Fruit fly (Drosophila melanogaster): ENCODE data around the gene CG2975.

The CG2975 gene

DNA sequence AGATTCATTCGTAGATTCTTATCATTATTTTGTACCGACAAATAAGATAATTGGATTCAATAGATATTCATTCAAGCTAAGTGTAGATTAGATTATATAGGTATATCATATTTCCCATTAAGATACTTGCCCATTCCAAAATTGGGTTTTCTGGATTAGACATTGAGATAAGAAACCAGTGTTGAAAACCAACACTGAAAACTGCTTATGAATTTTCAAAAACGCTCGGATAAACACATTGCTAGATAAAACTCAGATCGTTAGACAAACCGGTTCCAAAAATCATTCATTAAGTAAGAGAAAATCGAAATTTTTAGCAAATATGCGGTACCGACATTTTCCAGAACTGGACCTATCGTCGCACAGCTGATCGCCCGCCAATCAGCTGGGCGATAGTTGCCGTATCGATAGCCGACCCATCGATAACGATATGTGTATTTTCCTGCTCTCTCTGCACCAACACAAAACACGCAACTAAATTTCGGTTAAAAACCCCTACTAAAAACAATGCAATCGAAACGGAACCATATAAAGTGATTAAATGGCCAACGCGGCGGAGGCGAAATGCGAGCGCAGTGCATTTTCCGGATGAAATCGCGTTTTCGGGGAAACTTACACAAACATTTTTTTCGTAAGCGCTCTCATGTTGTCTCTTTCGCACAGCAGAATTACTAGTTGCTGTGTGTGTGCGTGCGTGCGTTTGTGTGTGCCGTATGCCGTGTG is 45.7 kb downstream of the CG2975 start, which contains the start of the genes NTPase and lilli (continued):
- peak; percentile 81 for TF ChIP-seq pzg (GFP tag; optimal IDR thresholded peaks at IDR 0.05)
- peak; percentile 33 for TF ChIP-seq nmo (GFP tag; optimal IDR thresholded peaks at IDR 0.05)
- TF ChIP-seq Bteb2 (GFP tag; optimal IDR thresholded peaks at IDR 0.05) = peak; percentile 57
- TF ChIP-seq CG2202 (tag; optimal IDR thresholded peaks at IDR 0.05) = no peak
- TF ChIP-seq sens-2 (GFP tag; IDR thresholded peaks at IDR 0.05) = no peak
- no peak for TF ChIP-seq gcm (GFP tag; optimal IDR thresholded peaks at IDR 0.05)
- TF ChIP-seq CG18011 (GFP tag; optimal IDR thresholded peaks at IDR 0.05) = peak; percentile 33
- no peak for TF ChIP-seq CG4360 (GFP tag; IDR thresholded peaks at IDR 0.05)
- TF ChIP-seq CG32772 (GFP tag; IDR thresholded peaks at IDR 0.05) = no peak; the same call in none of the 2 replicates
- TF ChIP-seq abd-A (tag; optimal IDR thresholded peaks at IDR 0.05) = peak; percentile 47
- TF ChIP-seq CG17612 (GFP tag; IDR thresholded peaks at IDR 0.05) = no peak
- 0 out of 2 replicates have a peak, but pooled peaks have one; percentile 7 for TF ChIP-seq klu (GFP tag; IDR thresholded peaks at IDR 0.05)
- no peak for TF ChIP-seq en (GFP tag; optimal IDR thresholded peaks at IDR 0.05)
- TF ChIP-seq CG13624 (GFP tag; optimal IDR thresholded peaks at IDR 0.05) = peak; percentile 75
- peak; percentile 85 for TF ChIP-seq Antp (GFP tag; optimal IDR thresholded peaks at IDR 0.05)
- peak; percentile 84 for TF ChIP-seq Sry-δ (GFP tag; optimal IDR thresholded peaks at IDR 0.05)
- no peak for TF ChIP-seq B-H2 (GFP tag; optimal IDR thresholded peaks at IDR 0.05)
- TF ChIP-seq Lpt (GFP tag; optimal IDR thresholded peaks at IDR 0.05) = no peak
- no peak for TF ChIP-seq ro (GFP tag; IDR thresholded peaks at IDR 0.05)
- TF ChIP-seq Deaf1 (tag; optimal IDR thresholded peaks at IDR 0.05) = no peak
- peak; percentile 92 for TF ChIP-seq CG4617 (GFP tag; optimal IDR thresholded peaks at IDR 0.05; ENCODE audit: borderline replicate concordance)
- TF ChIP-seq Doc2 (GFP tag; IDR thresholded peaks at IDR 0.05) = no peak
- no peak for TF ChIP-seq CG6765 (GFP tag; optimal IDR thresholded peaks at IDR 0.05)
- peak; percentile 11 for TF ChIP-seq Dp (GFP tag; optimal IDR thresholded peaks at IDR 0.05)
- TF ChIP-seq Hr78 (GFP tag; optimal IDR thresholded peaks at IDR 0.05) = no peak
- peak; percentile 42; the same call in 1 of the 2 replicates for TF ChIP-seq CG3847 (GFP tag; IDR thresholded peaks at IDR 0.05)
- peak; percentile 74 for TF ChIP-seq chn (GFP tag; optimal IDR thresholded peaks at IDR 0.05)
- no peak; the same call in none of the 2 replicates for TF ChIP-seq E2f2 (GFP tag; IDR thresholded peaks at IDR 0.05)
- TF ChIP-seq disco-r (GFP tag; optimal IDR thresholded peaks at IDR 0.05) = peak; percentile 41
- TF ChIP-seq CG2199 (GFP tag; IDR thresholded peaks at IDR 0.05) = peak; percentile 20; the same call in 1 of the 3 replicates
- no peak for TF ChIP-seq eyg (GFP tag; optimal IDR thresholded peaks at IDR 0.05)
- TF ChIP-seq Camta (GFP tag; optimal IDR thresholded peaks at IDR 0.05) = peak; percentile 70
- TF ChIP-seq CG9797 (GFP tag; optimal IDR thresholded peaks at IDR 0.05) = no peak
- TF ChIP-seq btn (GFP tag; optimal IDR thresholded peaks at IDR 0.05) = peak; percentile 49
- TF ChIP-seq gce (GFP tag; IDR thresholded peaks at IDR 0.05) = 0 out of 3 replicates have a peak, but pooled peaks have one; percentile 36
- TF ChIP-seq Dll (GFP tag; IDR thresholded peaks at IDR 0.05; ENCODE audit: partially characterized antibody) = peak; percentile 94
- TF ChIP-seq CG1024 (GFP tag; IDR thresholded peaks at IDR 0.05) = no peak
- TF ChIP-seq CG13424 (tag; optimal IDR thresholded peaks at IDR 0.05) = no peak
- TF ChIP-seq Hand (GFP tag; optimal IDR thresholded peaks at IDR 0.05) = no peak
- TF ChIP-seq fd3F (GFP tag; optimal IDR thresholded peaks at IDR 0.05) = no peak
- TF ChIP-seq CG5953 (GFP tag; IDR thresholded peaks at IDR 0.05) = no peak
- no peak for TF ChIP-seq CG8765 (GFP tag; IDR thresholded peaks at IDR 0.05)
- peak; percentile 60 for TF ChIP-seq CG2120 (GFP tag; optimal IDR thresholded peaks at IDR 0.05)
- TF ChIP-seq Blimp-1 (GFP tag; optimal IDR thresholded peaks at IDR 0.05) = peak; percentile 7
- TF ChIP-seq corto (GFP tag; optimal IDR thresholded peaks at IDR 0.05) = peak; percentile 73
- TF ChIP-seq Bdp1 (GFP tag; optimal IDR thresholded peaks at IDR 0.05) = peak; percentile 48
- TF ChIP-seq MBD-R2 (GFP tag; IDR thresholded peaks at IDR 0.05) = peak; percentile 34; the same call in 1 of the 2 replicates
- peak; percentile 65; the same call in 1 of the 2 replicates for TF ChIP-seq sim (GFP tag; IDR thresholded peaks at IDR 0.05)
- TF ChIP-seq CG31388 (GFP tag; optimal IDR thresholded peaks at IDR 0.05) = peak; percentile 68
- no peak for TF ChIP-seq CG12299 (tag; optimal IDR thresholded peaks at IDR 0.05)

Measured in whole organism, embryonic.